Worm (Caenorhabditis elegans) whole organism, mixed stage, embryonic: ENCODE data around the gene T19C4.1.

Source experiments
- ceh-43 ChIP-seq: fragments of 200-800 bp; sonication (Bioruptor generic); optimal IDR thresholded peaks from 2 replicates; lab custom pipeline; 2018; ENCODE audit warnings: mild to moderate bottlenecking, missing genetic modification characterization, moderate library complexity, missing compliant biosample characterization
- elt-1 ChIP-seq: sonication (generic microtip); optimal IDR thresholded peaks from 2 replicates; lab custom pipeline; 2017; ENCODE audit warnings: missing genetic modification characterization, mild to moderate bottlenecking, missing compliant biosample characterization, antibody characterized with exemption, moderate library complexity, borderline replicate concordance; ENCODE audit not compliant: insufficient read depth
- elt-3 ChIP-seq: fragments of 150-350 bp; optimal IDR thresholded peaks from 2 replicates; lab custom pipeline; 2014; ENCODE audit warnings: missing biosample characterization, missing genetic modification characterization
- lin-32 ChIP-seq: fragments of 200-800 bp; sonication (Bioruptor generic); optimal IDR thresholded peaks from 2 replicates; lab custom pipeline; 2018; ENCODE audit warnings: mild to moderate bottlenecking, missing genetic modification characterization, missing compliant biosample characterization
- lsy-2 ChIP-seq: fragments of 150-350 bp; optimal IDR thresholded peaks from 2 replicates; lab custom pipeline; 2014; ENCODE audit warnings: missing biosample characterization, missing genetic modification characterization
- mep-1 ChIP-seq: fragments of 150-350 bp; optimal IDR thresholded peaks from 2 replicates; lab custom pipeline; 2017; ENCODE audit warnings: missing biosample characterization, missing genetic modification reagents, missing genetic modification characterization, inconsistent platforms
- nhr-12 ChIP-seq: fragments of 150-350 bp; optimal IDR thresholded peaks from 2 replicates; lab custom pipeline; 2014; ENCODE audit warnings: missing biosample characterization, missing genetic modification characterization
- nhr-237 ChIP-seq: fragments of 150-350 bp; optimal IDR thresholded peaks from 2 replicates; lab custom pipeline; 2014; ENCODE audit warnings: missing biosample characterization, missing genetic modification characterization
- nhr-76 ChIP-seq: sonication (generic microtip); optimal IDR thresholded peaks from 2 replicates; lab custom pipeline; 2017; ENCODE audit warnings: missing biosample characterization, missing genetic modification characterization
- pha-4 ChIP-seq: fragments of 150-350 bp; optimal IDR thresholded peaks from 2 replicates; lab custom pipeline; 2018; ENCODE audit warnings: missing biosample characterization, missing genetic modification reagents, missing genetic modification characterization
- sptf-1 ChIP-seq: sonication (generic microtip); optimal IDR thresholded peaks from 2 replicates; lab custom pipeline; 2017; ENCODE audit warnings: mild to moderate bottlenecking, missing genetic modification characterization, moderate library complexity, missing compliant biosample characterization
- unc-39 ChIP-seq: fragments of 150-350 bp; optimal IDR thresholded peaks from 2 replicates; lab custom pipeline; 2014; ENCODE audit warnings: missing biosample characterization, missing genetic modification characterization
- unc-62 ChIP-seq: fragments of 150-350 bp; optimal IDR thresholded peaks from 2 replicates; lab custom pipeline; 2014; ENCODE audit warnings: missing biosample characterization, missing genetic modification reagents, missing genetic modification characterization
- ztf-11 ChIP-seq: fragments of 150-350 bp; optimal IDR thresholded peaks from 2 replicates; lab custom pipeline; 2014; ENCODE audit warnings: missing biosample characterization, missing genetic modification characterization

DNA sequence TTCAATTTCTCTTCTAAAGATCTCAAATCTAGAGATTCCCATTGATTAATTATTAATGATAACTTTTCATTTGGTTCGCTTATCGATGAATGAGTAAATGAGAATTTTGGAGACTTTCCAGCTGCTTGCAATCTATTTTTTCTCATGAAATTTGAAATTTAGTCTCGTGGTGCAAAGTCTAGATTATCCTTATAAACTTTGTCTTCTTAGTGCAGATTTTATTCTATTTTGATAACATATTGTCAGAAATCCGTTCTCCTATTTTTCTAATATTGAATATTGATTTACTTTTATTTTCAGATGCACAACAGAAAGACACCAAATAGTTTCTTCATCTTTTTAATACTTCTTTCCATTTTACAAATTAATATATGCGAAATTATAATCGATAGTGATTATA lies 41.5 kb downstream of the T19C4.1 start, which contains the start of gene lgc-49:
- TF ChIP-seq nhr-237 (tag; lab: Kevin White, UChicago) (no peak), mep-1 (tag; lab: Kevin White, UChicago) (no peak), unc-39 (tag; lab: Kevin White, UChicago) (no peak), elt-1 (no peak), sptf-1 (tag; lab: Kevin White, UChicago) (no peak), ztf-11 (tag; lab: Kevin White, UChicago) (no peak), pha-4 (no peak), elt-3 (tag; lab: Kevin White, UChicago) (no peak), nhr-12 (tag; lab: Kevin White, UChicago) (no peak), ceh-43 (GFP tag; lab: Kevin White, UChicago) (no peak), nhr-76 (tag; lab: Kevin White, UChicago) (no peak), lin-32 (GFP tag; lab: Kevin White, UChicago) (no peak), lsy-2 (tag; lab: Kevin White, UChicago) (no peak), unc-62 (no peak)
